Worm (Caenorhabditis elegans) whole organism, young adult: ENCODE measurements around the gene cmk-1.

ENCODE experiments used
- B0019.2 ChIP-seq: fragments of 200-800 bp; sonication (Bioruptor generic); conservative IDR thresholded peaks from 2 replicates; pipeline ENCODE4 v1.3.6; 2022; ENCODE audit warnings: missing genetic modification reagents, missing genetic modification characterization, missing compliant biosample characterization
- D2030.7 ChIP-seq: fragments of 200-800 bp; sonication (Bioruptor generic); IDR thresholded peaks from 2 replicates; pipeline ENCODE4 v1.3.6; 2022; ENCODE audit warnings: missing genetic modification reagents, missing genetic modification characterization, missing compliant biosample characterization
- F22D6.2 ChIP-seq: sonication (generic microtip); optimal IDR thresholded peaks from 2 replicates; lab custom pipeline; 2016; ENCODE audit warnings: mild to moderate bottlenecking, missing genetic modification characterization, missing compliant biosample characterization
- F23B12.7 ChIP-seq: sonication (generic microtip); optimal IDR thresholded peaks from 2 replicates; lab custom pipeline; 2017; ENCODE audit warnings: missing genetic modification characterization, mild to moderate bottlenecking, missing compliant biosample characterization, antibody characterized with exemption, moderate library complexity; ENCODE audit not compliant: insufficient read depth
- F52B5.7 ChIP-seq: sonication (generic microtip); optimal IDR thresholded peaks from 2 replicates; lab custom pipeline; 2016; ENCODE audit warnings: mild to moderate bottlenecking, missing genetic modification characterization, missing compliant biosample characterization
- K12H6.12 ChIP-seq: fragments of 200-800 bp; sonication (Bioruptor generic); optimal IDR thresholded peaks from 2 replicates; lab custom pipeline; 2018; ENCODE audit warnings: mild to moderate bottlenecking, missing genetic modification characterization, missing compliant biosample characterization
- Y56A3A.18 ChIP-seq: fragments of 200-800 bp; sonication (Bioruptor generic); IDR thresholded peaks from 2 replicates; pipeline ENCODE4 v1.3.6; 2022; ENCODE audit warnings: missing genetic modification reagents, missing genetic modification characterization, missing compliant biosample characterization
- Y67H2A.10 ChIP-seq: fragments of 200-800 bp; sonication (Bioruptor generic); conservative IDR thresholded peaks from 2 replicates; pipeline ENCODE4 v1.3.6; 2022; ENCODE audit warnings: missing genetic modification reagents, missing genetic modification characterization, missing compliant biosample characterization
- ama-1 ChIP-seq, 3 experiments: fragments of 150-350 bp in 1 of 3; sonication (generic microtip) in 2 of 3; optimal IDR thresholded peaks; 2 replicates each; lab custom pipeline; 2014 to 2018; ENCODE audit warnings: missing biosample characterization in 2 of 3, missing genetic modification characterization in 2 of 3, missing genetic modification reagents in 2 of 3
- aptf-2 ChIP-seq: fragments of 200-800 bp; sonication (Bioruptor generic); conservative IDR thresholded peaks from 2 replicates; pipeline ENCODE4 v1.3.6; 2022; ENCODE audit warnings: missing genetic modification reagents, missing genetic modification characterization, missing compliant biosample characterization
- aptf-3 ChIP-seq: fragments of 200-800 bp; sonication (Bioruptor generic); IDR thresholded peaks from 2 replicates; pipeline ENCODE4 v1.3.6; 2022; ENCODE audit warnings: missing genetic modification characterization, missing compliant biosample characterization
- atf-7 ChIP-seq: sonication (generic microtip); optimal IDR thresholded peaks from 2 replicates; lab custom pipeline; 2017; ENCODE audit warnings: mild to moderate bottlenecking, missing genetic modification characterization, missing compliant biosample characterization
- athp-1 ChIP-seq: sonication (generic microtip); optimal IDR thresholded peaks from 2 replicates; lab custom pipeline; 2017; ENCODE audit warnings: mild to moderate bottlenecking, missing genetic modification characterization, missing compliant biosample characterization
- ceh-91 ChIP-seq: fragments of 200-800 bp; sonication (Bioruptor generic); IDR thresholded peaks from 2 replicates; pipeline ENCODE4 v1.3.6; 2022; ENCODE audit warnings: missing genetic modification reagents, missing genetic modification characterization, missing compliant biosample characterization
- dpff-1 ChIP-seq: sonication (generic microtip); optimal IDR thresholded peaks from 2 replicates; lab custom pipeline; 2017; ENCODE audit warnings: mild to moderate bottlenecking, missing genetic modification characterization, missing compliant biosample characterization
- ekl-4 ChIP-seq: fragments of 200-800 bp; sonication (Bioruptor generic); IDR thresholded peaks from 2 replicates; pipeline ENCODE4 v1.3.6; 2022; ENCODE audit warnings: missing genetic modification reagents, missing genetic modification characterization, missing compliant biosample characterization
- ets-4 ChIP-seq: fragments of 200-800 bp; sonication (Bioruptor generic); optimal IDR thresholded peaks from 2 replicates; lab custom pipeline; 2018; ENCODE audit warnings: mild to moderate bottlenecking, missing genetic modification characterization, missing compliant biosample characterization
- gei-17 ChIP-seq: fragments of 200-800 bp; sonication (Bioruptor generic); optimal IDR thresholded peaks from 2 replicates; lab custom pipeline; 2018; ENCODE audit warnings: mild to moderate bottlenecking, missing genetic modification characterization, missing compliant biosample characterization
- him-1 ChIP-seq: sonication (generic microtip); optimal IDR thresholded peaks from 2 replicates; lab custom pipeline; 2016; ENCODE audit warnings: missing genotype, missing genetic modification reagents, missing genetic modification characterization, missing compliant biosample characterization
- hmg-20 ChIP-seq: fragments of 200-800 bp; sonication (Bioruptor generic); IDR thresholded peaks from 2 replicates; pipeline ENCODE4 v1.3.6; 2022; ENCODE audit warnings: missing genetic modification reagents, missing genetic modification characterization, missing compliant biosample characterization
- hrde-1 ChIP-seq: sonication (generic microtip); optimal IDR thresholded peaks from 2 replicates; lab custom pipeline; 2016; ENCODE audit warnings: missing genetic modification characterization, mild to moderate bottlenecking, missing compliant biosample characterization, moderate library complexity, missing genotype, missing genetic modification reagents, borderline replicate concordance
- lin-54 ChIP-seq: fragments of 200-800 bp; sonication (Bioruptor generic); optimal IDR thresholded peaks from 2 replicates; lab custom pipeline; 2018; ENCODE audit warnings: mild to moderate bottlenecking, missing genetic modification characterization, missing compliant biosample characterization
- lsl-1 ChIP-seq: fragments of 200-800 bp; sonication (Bioruptor generic); optimal IDR thresholded peaks from 2 replicates; lab custom pipeline; 2018; ENCODE audit warnings: mild to moderate bottlenecking, missing genetic modification characterization, moderate library complexity, missing compliant biosample characterization
- lsy-27 ChIP-seq: sonication (generic microtip); optimal IDR thresholded peaks from 2 replicates; lab custom pipeline; 2017; ENCODE audit warnings: missing genetic modification characterization, mild to moderate bottlenecking, missing compliant biosample characterization, antibody characterized with exemption, missing genotype, borderline replicate concordance; ENCODE audit not compliant: insufficient read depth
- madf-8 ChIP-seq: fragments of 200-800 bp; sonication (Bioruptor generic); conservative IDR thresholded peaks from 2 replicates; pipeline ENCODE4 v1.3.6; 2022; ENCODE audit warnings: missing genetic modification reagents, missing genetic modification characterization, missing compliant biosample characterization
- mel-28 ChIP-seq: sonication (generic microtip); optimal IDR thresholded peaks from 2 replicates; lab custom pipeline; 2016; ENCODE audit warnings: borderline replicate concordance, mild to moderate bottlenecking, missing genetic modification characterization, missing compliant biosample characterization
- mxl-1 ChIP-seq: sonication (generic microtip); optimal IDR thresholded peaks from 2 replicates; lab custom pipeline; 2016; ENCODE audit warnings: missing genetic modification characterization, missing compliant biosample characterization
- nfya-1 ChIP-seq: sonication (generic microtip); optimal IDR thresholded peaks from 2 replicates; lab custom pipeline; 2017; ENCODE audit warnings: antibody characterized with exemption, missing compliant biosample characterization, missing genetic modification characterization, borderline replicate concordance; ENCODE audit not compliant: insufficient read depth
- nfyb-1 ChIP-seq: fragments of 200-800 bp; sonication (Bioruptor generic); IDR thresholded peaks from 2 replicates; pipeline ENCODE4 v1.3.6; 2022; ENCODE audit warnings: missing genetic modification reagents, missing genetic modification characterization, missing compliant biosample characterization
- nhr-120 ChIP-seq: fragments of 200-800 bp; sonication (Bioruptor generic); IDR thresholded peaks from 2 replicates; pipeline ENCODE4 v1.3.6; 2022; ENCODE audit warnings: missing genetic modification characterization, missing compliant biosample characterization
- nhr-179 ChIP-seq: sonication (generic microtip); optimal IDR thresholded peaks from 2 replicates; lab custom pipeline; 2016; ENCODE audit warnings: mild to moderate bottlenecking, missing genetic modification characterization, missing compliant biosample characterization
- nhr-80 ChIP-seq: sonication (generic microtip); optimal IDR thresholded peaks from 2 replicates; lab custom pipeline; 2016; ENCODE audit warnings: missing genetic modification characterization, missing compliant biosample characterization
- nhr-90 ChIP-seq: sonication (generic microtip); optimal IDR thresholded peaks from 2 replicates; lab custom pipeline; 2016; ENCODE audit warnings: missing genotype, mild to moderate bottlenecking, missing genetic modification characterization, missing compliant biosample characterization
- sea-2 ChIP-seq: fragments of 200-800 bp; sonication (Bioruptor generic); IDR thresholded peaks from 2 replicates; pipeline ENCODE4 v1.3.6; 2022; ENCODE audit warnings: missing genetic modification characterization, missing compliant biosample characterization
- snpc-1.1 ChIP-seq: sonication (generic microtip); optimal IDR thresholded peaks from 2 replicates; lab custom pipeline; 2017; ENCODE audit warnings: missing genetic modification characterization, mild to moderate bottlenecking, missing compliant biosample characterization, antibody characterized with exemption, moderate library complexity, missing genotype, missing genetic modification reagents; ENCODE audit not compliant: insufficient read depth
- snpc-3.4 ChIP-seq: sonication (generic microtip); optimal IDR thresholded peaks from 2 replicates; lab custom pipeline; 2017; ENCODE audit warnings: missing genetic modification characterization, mild to moderate bottlenecking, missing compliant biosample characterization, antibody characterized with exemption, moderate library complexity, missing genotype, missing genetic modification reagents
- tbx-9 ChIP-seq: sonication (generic microtip); optimal IDR thresholded peaks from 2 replicates; lab custom pipeline; 2016; ENCODE audit warnings: borderline replicate concordance, missing genetic modification characterization, inconsistent platforms, missing compliant biosample characterization
- zfh-2 ChIP-seq: fragments of 200-800 bp; sonication (Bioruptor generic); conservative IDR thresholded peaks from 2 replicates; pipeline ENCODE4 v1.3.6; 2022; ENCODE audit warnings: missing genetic modification reagents, missing genetic modification characterization, missing compliant biosample characterization
- ztf-22 ChIP-seq: fragments of 200-800 bp; sonication (Bioruptor generic); optimal IDR thresholded peaks from 2 replicates; lab custom pipeline; 2018; ENCODE audit warnings: mild to moderate bottlenecking, missing genetic modification characterization, moderate library complexity, missing compliant biosample characterization

Gene cmk-1

DNA sequence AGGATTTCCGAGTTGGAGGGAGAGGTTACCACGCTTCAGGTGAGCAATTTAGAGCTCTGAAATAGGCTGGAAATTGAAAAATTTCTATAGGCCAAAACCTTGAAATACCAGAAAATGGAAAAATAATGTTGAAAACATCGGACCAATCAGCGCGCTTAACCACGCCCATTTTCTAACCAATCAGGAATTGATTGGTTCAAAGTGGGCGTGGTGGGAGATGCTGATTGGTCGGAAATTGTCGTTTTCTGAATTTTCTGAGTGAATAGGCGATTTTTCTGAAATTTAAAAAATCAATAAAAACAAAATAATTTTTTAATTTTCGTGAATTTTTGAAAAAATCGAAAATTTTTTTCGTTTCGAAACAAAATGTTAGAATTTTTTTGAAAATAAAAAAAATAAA, 36.7 kb downstream of the cmk-1 start:
- TF ChIP-seq mel-28 (tag; lab: Kevin White, UChicago) = no peak
- no peak for TF ChIP-seq snpc-3.4 (tag; lab: Kevin White, UChicago)
- TF ChIP-seq nfyb-1 = peak; percentile 75

DNA sequence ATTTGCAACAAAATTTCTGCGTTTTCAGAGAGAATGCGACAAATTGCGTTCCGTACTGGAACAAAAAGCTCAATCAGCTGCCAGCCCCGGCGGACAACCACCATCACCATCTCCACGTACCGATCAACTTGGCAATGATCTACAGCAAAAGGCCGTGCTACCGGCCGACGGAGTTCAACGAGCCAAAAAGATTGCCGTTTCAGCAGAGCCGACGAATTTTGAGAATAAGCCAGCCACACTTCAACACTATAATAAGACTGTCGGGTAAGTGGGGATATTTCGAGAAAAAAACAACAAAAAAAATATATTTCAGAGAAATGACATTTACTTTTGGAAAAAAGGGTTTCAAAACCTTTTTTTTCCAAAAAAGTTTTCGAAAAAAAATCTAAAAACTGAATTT, 38.4 kb downstream of the cmk-1 start:
- no peak for TF ChIP-seq nfya-1
- TF ChIP-seq F22D6.2 (tag; lab: Kevin White, UChicago) = no peak
- no peak for TF ChIP-seq dpff-1 (tag; lab: Kevin White, UChicago)
- TF ChIP-seq sea-2 = no peak
- TF ChIP-seq athp-1 = no peak
- TF ChIP-seq hrde-1 (tag; lab: Kevin White, UChicago) = no peak
- no peak for TF ChIP-seq Y67H2A.10
- TF ChIP-seq zfh-2 (GFP tag; lab: Robert Waterston, UW) = no peak
- no peak for TF ChIP-seq ama-1 (optimal IDR thresholded peaks at IDR 0.05; lab: Kevin White, UChicago)
- no peak for TF ChIP-seq ama-1 (GFP tag; optimal IDR thresholded peaks at IDR 0.05; lab: Kevin White, UChicago)
- TF ChIP-seq lsl-1 (GFP tag; lab: Kevin White, UChicago) = no peak
- TF ChIP-seq ztf-22 = no peak
- TF ChIP-seq F52B5.7 (tag; lab: Kevin White, UChicago) = no peak

DNA sequence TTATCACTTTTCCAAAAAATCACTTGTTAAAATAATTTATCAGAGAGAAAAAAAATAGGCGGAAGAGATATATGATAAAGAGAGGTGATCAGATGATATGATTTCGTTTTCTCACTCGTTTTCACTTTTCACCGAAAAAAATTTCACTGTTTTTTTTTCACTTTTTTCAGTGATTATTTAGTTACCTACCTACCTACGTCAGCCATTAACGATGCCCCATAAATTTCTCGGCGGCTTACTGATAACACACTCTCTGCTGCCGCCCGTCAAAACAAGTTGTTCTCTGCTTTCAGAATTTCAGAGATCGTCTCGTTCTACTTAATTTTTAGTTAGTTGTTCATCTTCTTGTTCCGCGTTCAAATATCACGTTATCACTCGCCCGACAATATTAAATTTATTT, 42.6 kb downstream of the cmk-1 start:
- TF ChIP-seq nhr-179 (tag; lab: Kevin White, UChicago) = no peak
- TF ChIP-seq lin-54 (GFP tag; lab: Kevin White, UChicago) = no peak
- peak; percentile 4 for TF ChIP-seq nhr-80 (tag; lab: Kevin White, UChicago)
- TF ChIP-seq ekl-4 (GFP tag; lab: Robert Waterston, UW) = no peak
- TF ChIP-seq sea-2 = no peak

DNA sequence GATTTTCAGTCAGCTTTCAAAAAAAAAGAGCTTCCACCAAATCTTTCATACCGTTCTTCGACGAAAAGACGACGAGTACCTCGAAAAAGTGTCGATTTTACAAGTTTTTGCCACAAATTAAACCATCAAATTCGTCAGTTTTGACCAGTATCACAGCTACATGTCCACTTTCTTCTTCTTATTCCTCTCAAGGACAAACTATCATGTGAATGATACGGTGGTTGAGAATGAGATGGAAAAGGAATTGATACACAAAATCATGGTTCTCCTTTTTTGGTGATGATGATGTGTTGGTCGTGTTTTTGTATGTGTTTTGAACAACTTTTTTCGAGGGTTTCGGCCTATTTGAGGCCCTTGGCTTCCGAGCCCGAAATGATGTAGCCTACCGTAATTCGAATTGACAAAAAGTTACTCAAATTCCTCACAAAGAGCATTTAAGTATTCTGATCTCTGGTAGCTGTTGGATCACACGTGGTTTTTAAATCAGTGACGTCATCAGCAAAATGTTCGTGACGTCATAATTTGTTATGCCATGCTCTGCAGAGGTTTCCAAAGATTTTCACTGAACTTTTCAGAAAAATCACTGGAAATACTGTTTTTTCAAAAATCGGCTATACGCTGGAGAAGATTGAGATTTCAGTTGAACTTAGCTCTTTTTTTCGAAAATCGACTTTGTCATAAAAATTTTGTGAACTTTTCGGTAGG, 43.8 kb downstream of the cmk-1 start:
- peak; percentile 65 for TF ChIP-seq atf-7 (tag; lab: Kevin White, UChicago)
- TF ChIP-seq tbx-9 (tag; lab: Kevin White, UChicago) = no peak

DNA sequence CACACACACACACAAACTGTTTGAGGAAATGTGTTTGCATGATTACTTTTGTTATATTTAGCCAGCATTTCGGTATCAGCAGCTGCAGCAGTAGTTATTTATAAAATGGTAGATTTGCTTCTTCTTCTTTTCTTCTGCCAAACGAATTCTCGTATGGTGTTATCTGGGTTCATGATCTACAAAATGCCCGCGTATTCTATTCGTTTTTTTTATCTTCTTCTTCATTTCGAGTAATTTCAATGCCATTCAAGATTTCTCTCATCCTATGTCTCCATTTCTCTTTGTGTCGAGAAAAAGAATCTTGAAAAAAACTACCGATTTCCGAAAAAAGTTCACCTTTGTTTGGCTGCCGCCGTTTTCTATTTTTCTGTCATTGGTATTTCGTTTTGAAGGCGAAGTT, 44.7 kb downstream of the cmk-1 start:
- no peak for TF ChIP-seq D2030.7 (GFP tag; lab: Robert Waterston, UW)
- no peak for TF ChIP-seq nhr-90 (tag; lab: Kevin White, UChicago)
- TF ChIP-seq lin-54 (GFP tag; lab: Kevin White, UChicago) = no peak
- TF ChIP-seq ceh-91 (GFP tag; lab: Robert Waterston, UW) = no peak
- TF ChIP-seq aptf-3 (GFP tag; lab: Robert Waterston, UW) = no peak
- no peak for TF ChIP-seq lsy-27
- no peak for TF ChIP-seq lsl-1 (GFP tag; lab: Kevin White, UChicago)
- no peak for TF ChIP-seq F23B12.7 (tag; lab: Kevin White, UChicago)

DNA sequence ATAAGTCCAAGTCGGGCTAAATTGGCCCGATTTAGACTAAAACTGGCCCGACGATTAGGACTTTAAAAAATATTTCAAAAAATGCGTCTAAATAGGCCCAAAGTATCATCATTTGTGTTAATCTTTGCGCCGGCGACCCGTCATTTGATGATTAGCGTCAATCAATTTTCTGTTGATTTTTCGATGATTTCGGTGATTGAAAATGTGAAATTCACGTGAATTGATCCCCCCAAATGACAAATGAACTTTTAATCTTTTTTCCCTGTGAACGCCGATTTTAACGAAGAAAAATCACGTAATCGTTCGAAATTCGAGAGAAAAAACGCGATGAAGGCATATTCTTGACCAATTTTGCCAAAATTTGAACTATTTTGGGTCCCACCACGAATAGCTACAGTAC, 47.8 kb downstream of the cmk-1 start:
- TF ChIP-seq him-1 (tag; lab: Kevin White, UChicago) = no peak
- no peak for TF ChIP-seq madf-8 (GFP tag; lab: Robert Waterston, UW)
- no peak for TF ChIP-seq gei-17 (GFP tag; lab: Kevin White, UChicago)
- no peak for TF ChIP-seq nhr-179 (tag; lab: Kevin White, UChicago)
- no peak for TF ChIP-seq mel-28 (tag; lab: Kevin White, UChicago)
- TF ChIP-seq Y56A3A.18 (GFP tag; lab: Robert Waterston, UW) = no peak
- no peak for TF ChIP-seq mxl-1
- TF ChIP-seq ets-4 = no peak
- no peak for TF ChIP-seq aptf-2 (GFP tag; lab: Robert Waterston, UW)
- TF ChIP-seq K12H6.12 = no peak
- no peak for TF ChIP-seq F23B12.7 (tag; lab: Kevin White, UChicago)
- TF ChIP-seq nhr-120 = no peak
- TF ChIP-seq snpc-1.1 (tag; lab: Kevin White, UChicago) = no peak
- no peak for TF ChIP-seq athp-1
- TF ChIP-seq B0019.2 (GFP tag; lab: Robert Waterston, UW) = no peak
- no peak for TF ChIP-seq hmg-20 (GFP tag; lab: Robert Waterston, UW)
